Fruit fly (Drosophila melanogaster): ENCODE measurements around the gene CG11109.

Gene CG11109

dm6 chr3L:22871030-22871844 lies 763 bp upstream of the CG11109 start (continued):
- TF ChIP-seq CG18262 (tag; optimal IDR thresholded peaks at IDR 0.05): no peak
- no peak for TF ChIP-seq CG9797 (GFP tag; optimal IDR thresholded peaks at IDR 0.05)
- no peak for TF ChIP-seq caup (GFP tag; optimal IDR thresholded peaks at IDR 0.05; ENCODE audit: severe bottlenecking)
- TF ChIP-seq Opbp (GFP tag; IDR thresholded peaks at IDR 0.05; ENCODE audit: partially characterized antibody): peak; percentile 65; the same call in 2 of the 3 replicates
- no peak for TF ChIP-seq nerfin-1 (tag; optimal IDR thresholded peaks at IDR 0.05)
- no peak for TF ChIP-seq CG17186 (GFP tag; optimal IDR thresholded peaks at IDR 0.05)
- TF ChIP-seq bab2 (GFP tag; optimal IDR thresholded peaks at IDR 0.05): peak; percentile 4
- TF ChIP-seq CG15011 (GFP tag; optimal IDR thresholded peaks at IDR 0.05): no peak
- TF ChIP-seq twi (tag; optimal IDR thresholded peaks at IDR 0.05): no peak
- TF ChIP-seq CG15269 (tag; optimal IDR thresholded peaks at IDR 0.05): no peak
- peak; percentile 17; the same call in 1 of the 3 replicates for TF ChIP-seq hb (GFP tag; IDR thresholded peaks at IDR 0.05; ENCODE audit: partially characterized antibody)
- TF ChIP-seq CG14860 (GFP tag; IDR thresholded peaks at IDR 0.05; ENCODE audit: partially characterized antibody): peak; percentile 45; the same call in 1 of the 3 replicates
- no peak for TF ChIP-seq hth (optimal IDR thresholded peaks at IDR 0.05)
- peak; percentile 24 for TF ChIP-seq Hsf (GFP tag; optimal IDR thresholded peaks at IDR 0.05)
- no peak for TF ChIP-seq CG4424 (GFP tag; optimal IDR thresholded peaks at IDR 0.05)
- TF ChIP-seq CG17612 (GFP tag; IDR thresholded peaks at IDR 0.05): no peak
- peak; percentile 33; the same call in 1 of the 2 replicates for TF ChIP-seq Drgx (GFP tag; IDR thresholded peaks at IDR 0.05)
- no peak for TF ChIP-seq CG8290 (GFP tag; optimal IDR thresholded peaks at IDR 0.05)
- peak in 1 of 2 experiments; percentile 51 for TF ChIP-seq CG8290 (tag; optimal IDR thresholded peaks at IDR 0.05)
- TF ChIP-seq CG14441 (GFP tag; IDR thresholded peaks at IDR 0.05): 0 out of 2 replicates have a peak, but pooled peaks have one; percentile 9
- peak; percentile 0 for TF ChIP-seq Xbp1 (GFP tag; optimal IDR thresholded peaks at IDR 0.05)
- peak; percentile 61; the same call in 1 of the 3 replicates for TF ChIP-seq CG7963 (GFP tag; IDR thresholded peaks at IDR 0.05; ENCODE audit: partially characterized antibody)
- no peak for TF ChIP-seq pita (GFP tag; optimal IDR thresholded peaks at IDR 0.05)
- TF ChIP-seq btn (GFP tag; optimal IDR thresholded peaks at IDR 0.05): no peak
- TF ChIP-seq stwl (tag; optimal IDR thresholded peaks at IDR 0.05): no peak
- TF ChIP-seq HLH4C (GFP tag; IDR thresholded peaks at IDR 0.05; ENCODE audit: partially characterized antibody): peak; percentile 67; the same call in 2 of the 3 replicates
- TF ChIP-seq zfh2 (GFP tag; optimal IDR thresholded peaks at IDR 0.05): no peak
- TF ChIP-seq Kr (GFP tag; optimal IDR thresholded peaks at IDR 0.05): no peak
- peak; percentile 42 for TF ChIP-seq CG13894 (tag; optimal IDR thresholded peaks at IDR 0.05)
- TF ChIP-seq CG17328 (GFP tag; IDR thresholded peaks at IDR 0.05): no peak
- TF ChIP-seq CG18619 (GFP tag; optimal IDR thresholded peaks at IDR 0.05): no peak
- TF ChIP-seq Mad (GFP tag; optimal IDR thresholded peaks at IDR 0.05): no peak
- no peak for TF ChIP-seq CG13123 (GFP tag; optimal IDR thresholded peaks at IDR 0.05)
- no peak for TF ChIP-seq E2f2 (GFP tag; IDR thresholded peaks at IDR 0.05)

- TF ChIP-seq stwl (tag; optimal IDR thresholded peaks at IDR 0.05) (peak; percentile 23), MESR4 (GFP tag; optimal IDR thresholded peaks at IDR 0.05) (peak; percentile 58), YL-1 (GFP tag; optimal IDR thresholded peaks at IDR 0.05) (peak; percentile 56), insv (GFP tag; optimal IDR thresholded peaks at IDR 0.05) (no peak), Nf-YC (tag; optimal IDR thresholded peaks at IDR 0.05) (peak; percentile 69), nom (GFP tag; optimal IDR thresholded peaks at IDR 0.05) (peak; percentile 37), Poxn (GFP tag; IDR thresholded peaks at IDR 0.05) (no peak), CG1603 (tag; optimal IDR thresholded peaks at IDR 0.05) (peak; percentile 47), CG6689 (GFP tag; IDR thresholded peaks at IDR 0.05) (no peak), Dp (GFP tag; optimal IDR thresholded peaks at IDR 0.05) (peak; percentile 0), tx (GFP tag; optimal IDR thresholded peaks at IDR 0.05) (no peak), CG7271 (tag; optimal IDR thresholded peaks at IDR 0.05) (peak; percentile 0), chinmo (GFP tag; IDR thresholded peaks at IDR 0.05; ENCODE audit: partially characterized antibody) (0 out of 4 replicates have a peak, but pooled peaks have one; percentile 47), BEAF-32 (GFP tag; optimal IDR thresholded peaks at IDR 0.05) (peak; percentile 21), E2f2 (GFP tag; IDR thresholded peaks at IDR 0.05) (0 out of 2 replicates have a peak, but pooled peaks have one; percentile 25), btn (GFP tag; optimal IDR thresholded peaks at IDR 0.05) (no peak), Nf-YB (GFP tag; optimal IDR thresholded peaks at IDR 0.05) (peak; percentile 88), Myb (GFP tag; optimal IDR thresholded peaks at IDR 0.05) (peak; percentile 29)
Measured at dm6 chr3L:22877934-22878333, 5.9 kb downstream of the CG11109 start.

Measured in whole organism, embryonic.